Fruit fly (Drosophila melanogaster): ENCODE measurements around the gene ZIPIC.

The ZIPIC gene

DNA sequence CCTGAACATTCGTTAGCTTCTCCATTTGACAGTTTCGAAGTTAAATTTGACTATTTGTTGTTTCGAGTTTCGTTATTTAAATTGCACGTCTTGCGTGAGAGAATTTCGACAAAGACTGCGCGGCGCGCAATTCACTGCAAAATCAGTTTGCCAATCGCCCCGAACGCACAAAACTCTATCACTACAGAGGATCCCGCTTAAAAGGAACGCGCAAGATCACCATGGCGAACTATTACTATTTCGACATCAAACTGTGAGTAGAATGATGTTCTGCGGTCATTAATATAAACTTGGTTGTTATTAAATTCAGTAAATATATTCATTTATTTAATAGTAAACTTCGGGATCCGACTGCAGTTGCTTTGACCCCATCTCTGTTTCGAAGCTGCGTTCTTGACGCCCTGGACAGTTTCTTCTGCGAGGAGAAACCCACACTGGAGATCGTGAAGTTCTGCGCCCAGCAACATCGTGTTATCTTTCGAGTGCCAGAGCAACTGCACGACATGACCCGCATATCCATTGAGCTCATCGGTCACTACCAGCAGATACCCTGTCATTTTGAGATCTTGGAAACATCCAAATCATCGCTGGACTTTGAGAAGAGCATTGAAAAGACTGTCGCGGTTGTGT, 19.4 kb upstream of the ZIPIC start, which contains the start of the genes Rpp14b and spn-A (continued):
- peak; percentile 19 for TF ChIP-seq CG6792 (GFP tag; optimal IDR thresholded peaks at IDR 0.05)
- TF ChIP-seq CG15336 (GFP tag; IDR thresholded peaks at IDR 0.05): peak; percentile 24; the same call in 1 of the 2 replicates
- TF ChIP-seq dsx (GFP tag; optimal IDR thresholded peaks at IDR 0.05; ENCODE audit: poor library complexity, severe bottlenecking): peak; percentile 8
- no peak for TF ChIP-seq fd85E (GFP tag; optimal IDR thresholded peaks at IDR 0.05)
- TF ChIP-seq CG4318 (GFP tag; optimal IDR thresholded peaks at IDR 0.05): no peak
- TF ChIP-seq Lpt (GFP tag; optimal IDR thresholded peaks at IDR 0.05): no peak
- TF ChIP-seq CG11762 (GFP tag; optimal IDR thresholded peaks at IDR 0.05; ENCODE audit: insufficient read depth): no peak
- TF ChIP-seq lz (GFP tag; optimal IDR thresholded peaks at IDR 0.05): peak; percentile 56
- TF ChIP-seq acj6 (GFP tag; optimal IDR thresholded peaks at IDR 0.05): peak; percentile 50
- peak; percentile 61 for TF ChIP-seq CG8119 (GFP tag; IDR thresholded peaks at IDR 0.05)

- TF ChIP-seq CG11762 (GFP tag; optimal IDR thresholded peaks at IDR 0.05; ENCODE audit: insufficient read depth): no peak
- no peak for TF ChIP-seq vri (GFP tag; optimal IDR thresholded peaks at IDR 0.05)
- TF ChIP-seq Sox15 (GFP tag; optimal IDR thresholded peaks at IDR 0.05): no peak
- TF ChIP-seq dsx (GFP tag; optimal IDR thresholded peaks at IDR 0.05; ENCODE audit: poor library complexity, severe bottlenecking): peak; percentile 28
- peak; percentile 15; the same call in 1 of the 2 replicates for TF ChIP-seq CG15336 (GFP tag; IDR thresholded peaks at IDR 0.05)
- no peak for TF ChIP-seq Eip93F (GFP tag; optimal IDR thresholded peaks at IDR 0.05)
- TF ChIP-seq OdsH (GFP tag; optimal IDR thresholded peaks at IDR 0.05): no peak
- TF ChIP-seq CG6854 (GFP tag; optimal IDR thresholded peaks at IDR 0.05): peak; percentile 5
- peak; percentile 7 for TF ChIP-seq fkh (GFP tag; optimal IDR thresholded peaks at IDR 0.05)
- TF ChIP-seq CG1621 (tag; optimal IDR thresholded peaks at IDR 0.05): peak; percentile 33
- no peak for TF ChIP-seq CG6163 (GFP tag; IDR thresholded peaks at IDR 0.05)
- TF ChIP-seq spab (GFP tag; optimal IDR thresholded peaks at IDR 0.05): no peak
- no peak for TF ChIP-seq Gug (GFP tag; IDR thresholded peaks at IDR 0.05)
- no peak for TF ChIP-seq CG6792 (GFP tag; optimal IDR thresholded peaks at IDR 0.05)
- TF ChIP-seq fd85E (GFP tag; optimal IDR thresholded peaks at IDR 0.05): no peak
- no peak for TF ChIP-seq achi (GFP tag; optimal IDR thresholded peaks at IDR 0.05)
- TF ChIP-seq CG8319 (GFP tag; optimal IDR thresholded peaks at IDR 0.05): no peak
- no peak for TF ChIP-seq CG6276 (GFP tag; optimal IDR thresholded peaks at IDR 0.05)
- no peak for TF ChIP-seq pdm3 (GFP tag; optimal IDR thresholded peaks at IDR 0.05)
- no peak for TF ChIP-seq net (GFP tag; optimal IDR thresholded peaks at IDR 0.05)
- peak; percentile 14 for TF ChIP-seq CG3032 (tag; optimal IDR thresholded peaks at IDR 0.05)
- TF ChIP-seq CG8119 (GFP tag; IDR thresholded peaks at IDR 0.05): no peak; the same call in 2 of the 3 replicates
- no peak for TF ChIP-seq CG10669 (GFP tag; optimal IDR thresholded peaks at IDR 0.05)
- peak; percentile 29 for TF ChIP-seq Sox14 (GFP tag; optimal IDR thresholded peaks at IDR 0.05)
- no peak for TF ChIP-seq Hr4 (GFP tag; optimal IDR thresholded peaks at IDR 0.05)
Observed at dm6 chr3R:30052455-30053046, 15.9 kb upstream of the ZIPIC start, which contains the start of gene Jasper. Gene Jasper (plus strand): TSS chr3R:30052514.

DNA sequence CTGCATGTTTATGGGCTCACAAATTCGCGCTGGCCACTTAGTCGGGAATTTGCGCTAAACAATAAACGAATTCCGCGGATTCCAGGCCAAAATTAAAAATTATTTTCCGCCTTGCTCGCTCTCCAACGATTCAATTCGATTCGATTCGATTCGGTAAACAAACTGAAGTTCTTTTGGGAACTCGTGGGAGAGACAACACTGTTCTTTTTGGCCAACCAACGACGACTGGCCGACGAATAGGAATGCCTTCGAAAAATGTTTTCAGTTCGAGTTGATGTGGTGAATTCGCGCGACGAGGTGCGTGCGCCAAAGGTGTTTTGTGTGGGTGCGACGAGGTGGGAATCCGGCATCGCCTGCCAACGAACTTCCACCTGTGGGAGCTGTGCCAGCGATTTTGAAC, 15.3 kb upstream of the ZIPIC start, which contains the start of gene CG15528:
TSS of gene CG15528 (minus strand) at position 180 of the 400 bp plus-strand sequence.
- TF ChIP-seq Hr38 (GFP tag; optimal IDR thresholded peaks at IDR 0.05): no peak
- TF ChIP-seq dac (GFP tag; optimal IDR thresholded peaks at IDR 0.05): no peak
- TF ChIP-seq topi (GFP tag; optimal IDR thresholded peaks at IDR 0.05): no peak
- no peak for TF ChIP-seq spab (GFP tag; optimal IDR thresholded peaks at IDR 0.05)
- no peak for TF ChIP-seq CG6276 (GFP tag; optimal IDR thresholded peaks at IDR 0.05)
- TF ChIP-seq CG32006 (GFP tag; optimal IDR thresholded peaks at IDR 0.05): no peak
- no peak for TF ChIP-seq OdsH (GFP tag; optimal IDR thresholded peaks at IDR 0.05)
- TF ChIP-seq esn (GFP tag; optimal IDR thresholded peaks at IDR 0.05): no peak
- no peak for TF ChIP-seq CG4318 (GFP tag; optimal IDR thresholded peaks at IDR 0.05)
- TF ChIP-seq Hr4 (GFP tag; optimal IDR thresholded peaks at IDR 0.05): no peak
- no peak for TF ChIP-seq Sox15 (GFP tag; optimal IDR thresholded peaks at IDR 0.05)
- TF ChIP-seq Eip75B (GFP tag; optimal IDR thresholded peaks at IDR 0.05): no peak
- TF ChIP-seq fd85E (GFP tag; optimal IDR thresholded peaks at IDR 0.05): no peak
- TF ChIP-seq CG6163 (GFP tag; IDR thresholded peaks at IDR 0.05): no peak
- TF ChIP-seq Sox102F (GFP tag; optimal IDR thresholded peaks at IDR 0.05): no peak

All from whole organism, prepupa.